Fruit fly (Drosophila melanogaster) S2 (cell line): ENCODE results near the gene Ype.

Source experiments
- CG8478 ChIP-seq: fragments of >200 bp; optimal IDR thresholded peaks from 2 replicates; lab custom pipeline; 2018
- CTCF ChIP-seq, 2 experiments: fragments of >200 bp; optimal IDR thresholded peaks; 2 replicates each; lab custom pipeline; 2018

The Ype gene

dm6 chrX:13387373-13387850, at the start of gene Ype, which contains the start of gene CG1662:
Gene Ype, minus strand, starts transcription at chrX:13387417.
Gene CG1662, plus strand, starts transcription at chrX:13387563.
- TF ChIP-seq CG8478 (no peak), CTCF (optimal IDR thresholded peaks at IDR 0.05; lab: Kevin White, UChicago) (no peak)

- TF ChIP-seq CG8478 (no peak), CTCF (optimal IDR thresholded peaks at IDR 0.05; lab: Kevin White, UChicago) (no peak)
Measured at dm6 chrX:13434065-13434464, 46.8 kb upstream of the Ype start.

- peak; percentile 57 to 62 for TF ChIP-seq CTCF (optimal IDR thresholded peaks at IDR 0.05; lab: Kevin White, UChicago)
- TF ChIP-seq CG8478: no peak
Measured at dm6 chrX:13421059-13421458, 33.8 kb upstream of the Ype start.

DNA sequence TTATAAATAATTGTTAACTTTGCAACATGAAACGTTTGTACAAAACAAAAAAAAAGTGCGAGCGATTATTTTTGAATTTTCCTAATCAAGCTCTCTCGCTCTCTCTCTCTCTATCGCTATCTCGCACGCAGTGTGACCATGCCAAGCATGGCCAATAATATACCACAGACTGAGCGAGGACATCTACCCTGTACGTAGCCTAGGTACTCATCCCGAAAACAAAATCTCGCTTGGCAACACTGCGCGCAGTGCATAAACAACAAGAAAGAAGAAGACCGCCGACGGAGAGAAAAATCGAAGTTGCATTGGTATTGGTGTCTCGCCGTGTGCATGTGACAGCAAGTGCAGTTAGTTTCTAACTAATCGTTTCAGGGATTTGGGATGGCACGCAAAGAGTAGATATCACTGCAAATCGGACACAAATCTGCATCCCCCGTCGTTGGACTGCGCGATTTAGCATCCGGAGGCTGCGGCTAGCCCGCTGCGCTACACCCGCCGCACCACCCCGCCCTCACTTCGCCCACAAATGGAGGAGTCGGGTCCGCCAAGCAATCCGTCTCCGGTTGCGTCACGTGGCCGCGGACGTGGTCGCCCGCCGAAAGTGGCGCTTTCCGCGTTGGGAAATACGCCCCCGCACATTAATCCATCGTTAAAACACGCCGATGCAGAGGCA, 25.9 kb upstream of the Ype start, which contains the start of the genes CG1998 and Set2:
TSS of gene CG1998 (minus strand) at position 134 of the 673 bp plus-strand sequence.
TSS of gene Set2 (plus strand) at position 302 of the 673 bp plus-strand sequence.
- peak; percentile 44 to 58 for TF ChIP-seq CTCF (optimal IDR thresholded peaks at IDR 0.05; lab: Kevin White, UChicago)
- TF ChIP-seq CG8478: no peak

dm6 chrX:13411376-13411973, 24.3 kb upstream of the Ype start:
- no peak for TF ChIP-seq CTCF (optimal IDR thresholded peaks at IDR 0.05; lab: Kevin White, UChicago)
- TF ChIP-seq CG8478: no peak

- TF ChIP-seq CG8478: no peak
- TF ChIP-seq CTCF (optimal IDR thresholded peaks at IDR 0.05; lab: Kevin White, UChicago): no peak
Measured at dm6 chrX:13410887-13411286, 23.7 kb upstream of the Ype start.

DNA sequence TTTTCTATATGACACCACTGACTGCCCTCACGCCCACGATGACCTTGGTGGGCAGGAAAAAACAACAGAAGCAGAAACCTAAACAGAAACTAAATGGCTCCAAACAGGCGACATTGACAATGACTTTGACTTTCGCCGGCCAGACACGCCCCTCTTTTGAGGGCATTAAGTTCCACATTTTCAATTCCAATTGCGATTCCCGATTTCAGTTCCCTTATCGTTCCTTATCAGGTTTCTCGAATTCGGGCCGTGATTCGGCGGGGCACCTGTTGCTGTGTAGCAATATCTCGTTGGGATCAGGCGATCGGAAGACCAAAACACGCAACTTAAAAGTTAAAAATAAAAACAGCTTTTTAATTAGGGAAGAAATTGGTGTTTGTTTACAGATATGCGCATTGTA, 20.5 kb upstream of the Ype start:
- no peak for TF ChIP-seq CTCF (optimal IDR thresholded peaks at IDR 0.05; lab: Kevin White, UChicago)
- no peak for TF ChIP-seq CG8478

DNA sequence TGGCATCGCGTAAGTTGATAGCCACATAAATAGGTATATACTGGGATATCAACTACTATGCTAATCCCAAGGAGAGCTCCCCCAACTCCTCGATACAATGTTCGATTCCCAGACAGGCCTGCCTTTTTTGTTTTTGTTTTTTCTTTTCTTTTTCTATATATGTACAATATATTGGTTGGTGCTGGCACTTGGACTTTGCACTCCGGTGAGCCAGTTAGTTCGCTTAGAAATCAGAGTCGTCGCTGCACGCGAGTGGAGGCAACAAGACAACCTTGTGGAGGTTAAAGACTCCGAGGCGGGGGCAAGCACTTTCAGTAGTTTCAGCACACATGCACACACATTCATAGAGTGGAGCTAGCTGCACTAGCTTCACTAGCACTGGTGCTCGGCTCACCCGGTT, 19.1 kb upstream of the Ype start:
- TF ChIP-seq CG8478 (no peak), CTCF (optimal IDR thresholded peaks at IDR 0.05; lab: Kevin White, UChicago) (no peak)

dm6 chrX:13403962-13404830, 17.0 kb upstream of the Ype start, which contains the start of gene GstT4:
Gene GstT4, plus strand, starts transcription at chrX:13404749.
- TF ChIP-seq CTCF (optimal IDR thresholded peaks at IDR 0.05; lab: Kevin White, UChicago): no peak

DNA sequence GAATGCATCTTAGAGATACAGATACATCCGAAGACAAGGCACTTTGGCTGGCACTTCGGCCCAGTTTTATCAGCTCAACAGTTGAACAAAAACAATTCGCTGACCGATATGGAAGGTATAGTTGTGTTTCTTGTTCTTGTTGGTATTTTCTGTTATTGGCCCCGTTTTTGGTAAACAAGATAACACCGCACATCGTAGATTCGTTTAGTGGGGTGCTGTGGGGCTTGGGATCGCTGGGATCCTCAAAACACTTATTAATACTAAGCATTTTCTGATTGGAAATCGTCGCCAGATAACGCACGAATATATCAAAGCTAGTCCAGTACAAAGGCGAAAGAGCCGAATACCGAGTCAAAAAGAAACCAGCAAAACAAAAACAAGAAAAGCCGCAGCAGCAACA, 16.3 kb upstream of the Ype start:
- no peak for TF ChIP-seq CG8478
- no peak for TF ChIP-seq CTCF (optimal IDR thresholded peaks at IDR 0.05; lab: Kevin White, UChicago)

dm6 chrX:13402763-13403162, 15.5 kb upstream of the Ype start, which contains the start of gene CG12725:
Gene CG12725, minus strand, starts transcription at chrX:13402863.
- no peak for TF ChIP-seq CTCF (optimal IDR thresholded peaks at IDR 0.05; lab: Kevin White, UChicago)
- no peak for TF ChIP-seq CG8478

dm6 chrX:13401245-13401644, 14.0 kb upstream of the Ype start:
- peak; percentile 88 to 90 for TF ChIP-seq CTCF (optimal IDR thresholded peaks at IDR 0.05; lab: Kevin White, UChicago)
- no peak for TF ChIP-seq CG8478

DNA sequence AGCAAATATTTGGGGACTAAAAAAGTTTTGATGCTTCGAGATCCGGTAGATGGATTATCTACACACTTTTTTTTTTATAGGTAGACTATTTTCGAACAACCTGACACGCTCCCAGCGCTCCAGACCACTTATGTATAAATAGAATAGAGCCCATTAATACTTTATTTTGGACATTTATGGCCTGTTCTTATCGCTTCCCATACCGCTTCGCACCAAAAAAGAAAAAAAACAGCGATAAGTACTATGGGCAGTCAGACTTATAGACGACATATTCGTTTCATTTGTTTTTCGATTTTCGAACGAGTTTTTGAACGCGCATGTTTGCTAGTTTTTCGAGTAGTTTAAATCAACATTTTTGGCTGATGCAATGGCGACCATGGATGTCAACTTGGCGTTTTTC, 10.4 kb upstream of the Ype start:
- TF ChIP-seq CG8478 (no peak), CTCF (optimal IDR thresholded peaks at IDR 0.05; lab: Kevin White, UChicago) (no peak)

DNA sequence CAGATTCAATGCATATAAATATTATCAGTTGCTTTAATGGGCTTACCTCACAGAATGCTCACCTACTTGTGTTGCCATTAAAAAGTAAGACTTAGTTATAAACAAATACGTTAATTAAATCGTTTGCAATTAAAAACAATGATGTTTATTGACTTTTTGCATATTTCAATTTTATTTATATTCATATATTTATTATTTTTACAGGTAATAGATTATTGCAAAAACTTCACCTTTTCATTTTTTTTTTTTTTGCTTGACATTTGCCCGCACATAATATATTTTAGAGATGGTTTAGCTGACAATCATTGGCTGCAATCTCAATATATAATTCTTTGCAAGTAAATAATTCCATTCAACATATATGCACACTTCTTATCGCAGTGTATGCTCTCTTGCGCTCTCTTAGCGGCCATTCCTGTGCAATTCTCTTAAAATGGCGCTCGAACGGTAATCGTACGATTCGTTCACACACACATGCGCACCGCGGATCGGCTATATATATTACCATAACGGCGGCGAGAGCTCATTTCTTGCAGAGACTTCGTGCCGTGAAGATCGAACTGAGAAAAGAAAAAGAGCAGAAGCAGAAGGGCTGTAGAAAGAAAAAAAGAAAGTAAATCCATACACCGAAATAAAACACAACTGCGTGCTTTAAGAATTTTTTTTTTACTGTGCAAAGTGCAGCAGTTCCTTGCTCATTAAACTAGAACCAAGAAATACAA, 9.3 kb upstream of the Ype start, which contains the start of gene Bcat:
TSS of gene Bcat (plus strand) at position 522 of the 722 bp plus-strand sequence.
- TF ChIP-seq CTCF (optimal IDR thresholded peaks at IDR 0.05; lab: Kevin White, UChicago) (no peak), CG8478 (no peak)

- TF ChIP-seq CTCF (optimal IDR thresholded peaks at IDR 0.05; lab: Kevin White, UChicago): no peak
- no peak for TF ChIP-seq CG8478
Measured at dm6 chrX:13395988-13396377, 8.8 kb upstream of the Ype start.
